Fruit fly (Drosophila melanogaster) whole organism, embryonic: ENCODE measurements around the gene GABPI.

ENCODE experiments used
- Ada2b ChIP-seq: fragments of 200-800 bp; sonication (Bioruptor generic); IDR thresholded peaks from 2 replicates; pipeline ENCODE4 v1.3.6; 2022; ENCODE audit warnings: missing biosample characterization, missing genetic modification characterization
- Bdp1 ChIP-seq: fragments of 200-800 bp; sonication (Bioruptor generic); optimal IDR thresholded peaks from 3 replicates; lab custom pipeline; 2016; ENCODE audit warnings: missing biosample characterization, missing genetic modification characterization
- CG10267 ChIP-seq: fragments of 200-800 bp; sonication (Bioruptor generic); optimal IDR thresholded peaks from 2 replicates; lab custom pipeline; 2018; ENCODE audit warnings: missing biosample characterization, mild to moderate bottlenecking, missing genetic modification characterization, moderate library complexity
- CG10274 ChIP-seq: fragments of 200-800 bp; sonication (Bioruptor generic); optimal IDR thresholded peaks from 3 replicates; lab custom pipeline; 2017; ENCODE audit warnings: missing biosample characterization, mild to moderate bottlenecking, missing genetic modification characterization
- CG10654 ChIP-seq: fragments of 200-800 bp; sonication (Bioruptor generic); optimal IDR thresholded peaks from 2 replicates; lab custom pipeline; 2016; ENCODE audit warnings: missing biosample characterization, missing genetic modification characterization
- CG11398 ChIP-seq: fragments of 200-800 bp; sonication (Bioruptor generic); optimal IDR thresholded peaks from 2 replicates; lab custom pipeline; 2016; ENCODE audit warnings: missing biosample characterization, missing genetic modification characterization
- CG11456 ChIP-seq: fragments of 200-800 bp; sonication (Bioruptor generic); IDR thresholded peaks from 3 replicates; pipeline ENCODE4 v1.3.6; 2022; ENCODE audit warnings: missing biosample characterization, missing genetic modification characterization
- CG11504 ChIP-seq: fragments of 200-800 bp; sonication (Bioruptor generic); optimal IDR thresholded peaks from 3 replicates; lab custom pipeline; 2019; ENCODE audit warnings: missing biosample characterization, mild to moderate bottlenecking, missing genetic modification characterization, moderate library complexity
- CG12071 ChIP-seq: fragments of 200-800 bp; sonication (Bioruptor generic); optimal IDR thresholded peaks from 3 replicates; lab custom pipeline; 2018; ENCODE audit warnings: missing biosample characterization, mild to moderate bottlenecking, missing genetic modification characterization
- CG1233 ChIP-seq: fragments of 200-800 bp; sonication (Bioruptor generic); optimal IDR thresholded peaks from 4 replicates; lab custom pipeline; 2018; ENCODE audit warnings: missing biosample characterization, mild to moderate bottlenecking, missing genetic modification characterization
- CG13624 ChIP-seq: fragments of 200-800 bp; sonication (Bioruptor generic); optimal IDR thresholded peaks from 2 replicates; lab custom pipeline; 2016; ENCODE audit warnings: missing biosample characterization, missing genetic modification characterization
- CG15269 ChIP-seq: fragments of 200-800 bp; sonication (Bioruptor generic); optimal IDR thresholded peaks from 2 replicates; lab custom pipeline; 2018; ENCODE audit warnings: missing biosample characterization, mild to moderate bottlenecking, missing genetic modification characterization, moderate library complexity
- CG1529 ChIP-seq: fragments of 200-800 bp; sonication (Bioruptor generic); optimal IDR thresholded peaks from 3 replicates; lab custom pipeline; 2018; ENCODE audit warnings: missing biosample characterization, missing genetic modification characterization
- CG15479 ChIP-seq: fragments of 200-800 bp; sonication (Bioruptor generic); optimal IDR thresholded peaks from 3 replicates; lab custom pipeline; 2019; ENCODE audit warnings: missing biosample characterization, mild to moderate bottlenecking, missing genetic modification characterization, moderate library complexity
- CG16779 ChIP-seq: fragments of 200-800 bp; sonication (Bioruptor generic); IDR thresholded peaks from 2 replicates; pipeline ENCODE4 v1.3.6; 2022; ENCODE audit warnings: missing biosample characterization, missing genetic modification characterization
- CG17568 ChIP-seq: fragments of 200-800 bp; sonication (Bioruptor generic); optimal IDR thresholded peaks from 2 replicates; lab custom pipeline; 2018; ENCODE audit warnings: missing biosample characterization, mild to moderate bottlenecking, missing genetic modification characterization, moderate library complexity
- CG18262 ChIP-seq: fragments of 200-800 bp; optimal IDR thresholded peaks from 3 replicates; lab custom pipeline; 2019; ENCODE audit warnings: missing biosample characterization, mild to moderate bottlenecking, missing genetic modification characterization, moderate library complexity
- CG2712 ChIP-seq: fragments of 200-800 bp; optimal IDR thresholded peaks from 3 replicates; lab custom pipeline; 2019; ENCODE audit warnings: missing biosample characterization, mild to moderate bottlenecking, missing genetic modification characterization, moderate library complexity
- CG32532 ChIP-seq: fragments of 200-800 bp; sonication (Bioruptor generic); IDR thresholded peaks from 2 replicates; pipeline ENCODE4 v1.3.6; 2022; ENCODE audit warnings: missing biosample characterization, missing genetic modification characterization
- CG4360 ChIP-seq: fragments of 200-800 bp; sonication (Bioruptor generic); IDR thresholded peaks from 2 replicates; pipeline ENCODE4 v1.3.6; 2022; ENCODE audit warnings: missing biosample characterization, missing genetic modification characterization
- CG4424 ChIP-seq: fragments of 200-800 bp; sonication (Bioruptor generic); optimal IDR thresholded peaks from 3 replicates; lab custom pipeline; 2016; ENCODE audit warnings: missing biosample characterization, missing genetic modification characterization
- CG6765 ChIP-seq: fragments of 200-800 bp; sonication (Bioruptor generic); optimal IDR thresholded peaks from 3 replicates; lab custom pipeline; 2017; ENCODE audit warnings: missing biosample characterization, mild to moderate bottlenecking, missing genetic modification characterization
- CG6813 ChIP-seq: fragments of 200-800 bp; sonication (Bioruptor generic); optimal IDR thresholded peaks from 2 replicates; lab custom pipeline; 2017; ENCODE audit warnings: missing biosample characterization, missing genetic modification characterization, mild to moderate bottlenecking, moderate library complexity, missing genetic modification reagents
- CG8359 ChIP-seq: fragments of 200-800 bp; sonication (Bioruptor generic); optimal IDR thresholded peaks from 2 replicates; lab custom pipeline; 2017; ENCODE audit warnings: missing biosample characterization, mild to moderate bottlenecking, missing genetic modification characterization, borderline replicate concordance
- CG9215 ChIP-seq: fragments of 200-800 bp; sonication (Bioruptor generic); IDR thresholded peaks from 2 replicates; pipeline ENCODE4 v1.3.6; 2022; ENCODE audit warnings: missing biosample characterization, missing genetic modification characterization
- Dad ChIP-seq: fragments of 200-800 bp; sonication (Bioruptor generic); optimal IDR thresholded peaks from 3 replicates; lab custom pipeline; 2016; ENCODE audit warnings: missing biosample characterization, missing genetic modification characterization
- Fer2 ChIP-seq: fragments of 200-800 bp; sonication (Bioruptor generic); optimal IDR thresholded peaks from 2 replicates; lab custom pipeline; 2018; ENCODE audit warnings: missing biosample characterization, mild to moderate bottlenecking, missing genetic modification characterization, moderate library complexity
- Meics ChIP-seq: fragments of 200-800 bp; sonication (Bioruptor generic); optimal IDR thresholded peaks from 2 replicates; lab custom pipeline; 2017; ENCODE audit warnings: missing biosample characterization, mild to moderate bottlenecking, missing genetic modification characterization
- Mes4 ChIP-seq: fragments of 200-800 bp; sonication (Bioruptor generic); optimal IDR thresholded peaks from 2 replicates; lab custom pipeline; 2016; ENCODE audit warnings: missing biosample characterization, missing genetic modification characterization
- Myb ChIP-seq: fragments of 200-800 bp; sonication (Bioruptor generic); optimal IDR thresholded peaks from 2 replicates; lab custom pipeline; 2016; ENCODE audit warnings: missing biosample characterization, missing genetic modification characterization
- Poxn ChIP-seq: fragments of 200-800 bp; sonication (Bioruptor generic); IDR thresholded peaks from 2 replicates; pipeline ENCODE4 v1.3.6; 2022; ENCODE audit warnings: missing biosample characterization, missing genetic modification characterization
- Side ChIP-seq: fragments of 200-800 bp; sonication (Bioruptor generic); optimal IDR thresholded peaks from 2 replicates; lab custom pipeline; 2016; ENCODE audit warnings: missing biosample characterization, missing genetic modification characterization
- Xrp1 ChIP-seq: fragments of 200-800 bp; sonication (Bioruptor generic); IDR thresholded peaks from 2 replicates; pipeline ENCODE4 v1.3.6; 2022; ENCODE audit warnings: missing biosample characterization, missing genetic modification characterization
- ac ChIP-seq: fragments of 200-800 bp; sonication (Bioruptor generic); optimal IDR thresholded peaks from 3 replicates; lab custom pipeline; 2017; ENCODE audit warnings: missing biosample characterization, mild to moderate bottlenecking, missing genetic modification characterization
- ap ChIP-seq: fragments of 200-800 bp; sonication (Bioruptor generic); IDR thresholded peaks from 2 replicates; pipeline ENCODE4 v1.3.6; 2022; ENCODE audit warnings: missing biosample characterization, missing genetic modification characterization
- chn ChIP-seq: fragments of 200-800 bp; sonication (Bioruptor generic); optimal IDR thresholded peaks from 2 replicates; lab custom pipeline; 2016; ENCODE audit warnings: missing biosample characterization, missing genetic modification characterization
- dati ChIP-seq: fragments of 200-800 bp; sonication (Bioruptor generic); IDR thresholded peaks from 2 replicates; pipeline ENCODE4 v1.3.6; 2022; ENCODE audit warnings: missing biosample characterization, missing genetic modification characterization
- esg ChIP-seq: fragments of 200-800 bp; sonication (Bioruptor generic); conservative IDR thresholded peaks from 2 replicates; pipeline ENCODE4 v1.3.6; 2022; ENCODE audit warnings: missing biosample characterization, missing genetic modification characterization
- eyg ChIP-seq: fragments of 200-800 bp; sonication (Bioruptor generic); optimal IDR thresholded peaks from 3 replicates; lab custom pipeline; 2016; ENCODE audit warnings: missing biosample characterization, missing genetic modification characterization
- grau ChIP-seq: fragments of 200-800 bp; optimal IDR thresholded peaks from 3 replicates; lab custom pipeline; 2019; ENCODE audit warnings: missing biosample characterization, mild to moderate bottlenecking, missing genetic modification characterization, moderate library complexity
- gsb-n ChIP-seq: fragments of 200-800 bp; sonication (Bioruptor generic); optimal IDR thresholded peaks from 3 replicates; lab custom pipeline; 2018; ENCODE audit warnings: missing biosample characterization, mild to moderate bottlenecking, missing genetic modification characterization
- hkb ChIP-seq, 2 experiments: fragments of 200-800 bp in 1 of 2; fragments of >200 bp in 1 of 2; sonication (Bioruptor generic) in 1 of 2; IDR thresholded peaks in 1 of 2; optimal IDR thresholded peaks in 1 of 2; 2 replicates each; pipeline versions ENCODE4 v1.3.6 to Lab custom; 2017 to 2022; ENCODE audit warnings: missing biosample characterization in 1 of 2, missing genetic modification characterization in 1 of 2
- hth ChIP-seq: fragments of >200 bp; optimal IDR thresholded peaks from 2 replicates; lab custom pipeline; 2017; ENCODE audit warnings: inconsistent platforms
- mam ChIP-seq: fragments of 200-800 bp; sonication (Bioruptor generic); optimal IDR thresholded peaks from 3 replicates; lab custom pipeline; 2016; ENCODE audit warnings: missing biosample characterization, missing genetic modification characterization
- mirr ChIP-seq: fragments of 200-800 bp; sonication (Bioruptor generic); optimal IDR thresholded peaks from 3 replicates; lab custom pipeline; 2018; ENCODE audit warnings: missing biosample characterization, mild to moderate bottlenecking, missing genetic modification characterization
- psq ChIP-seq: fragments of 200-800 bp; sonication (Bioruptor generic); optimal IDR thresholded peaks from 2 replicates; lab custom pipeline; 2017; ENCODE audit warnings: missing biosample characterization, missing genetic modification characterization
- pzg ChIP-seq: fragments of 200-800 bp; sonication (Bioruptor generic); optimal IDR thresholded peaks from 3 replicates; lab custom pipeline; 2018; ENCODE audit warnings: missing biosample characterization, mild to moderate bottlenecking, missing genetic modification characterization, moderate library complexity
- sens-2 ChIP-seq: fragments of 200-800 bp; sonication (Bioruptor generic); IDR thresholded peaks from 2 replicates; pipeline ENCODE4 v1.3.6; 2022; ENCODE audit warnings: missing biosample characterization, missing genetic modification characterization
- tup ChIP-seq: fragments of 200-800 bp; sonication (Bioruptor generic); optimal IDR thresholded peaks from 2 replicates; lab custom pipeline; 2016; ENCODE audit warnings: missing biosample characterization, mild to moderate bottlenecking, missing genetic modification characterization, moderate library complexity
- tx ChIP-seq: fragments of 200-800 bp; sonication (Bioruptor generic); optimal IDR thresholded peaks from 2 replicates; lab custom pipeline; 2016; ENCODE audit warnings: missing biosample characterization, missing genetic modification characterization
- vvl ChIP-seq: fragments of 200-800 bp; sonication (Bioruptor generic); IDR thresholded peaks from 2 replicates; pipeline ENCODE4 v1.3.6; 2022; ENCODE audit warnings: missing biosample characterization, missing genetic modification characterization

Gene GABPI

dm6 chr2L:3041918-3042615 lies 11.7 kb downstream of the GABPI start, which contains the start of gene CG17261 (continued):
- no peak for TF ChIP-seq esg (GFP tag; lab: Robert Waterston, UW)
- TF ChIP-seq CG17568 (GFP tag; lab: Kevin White, UChicago), result peak; percentile 4
- TF ChIP-seq CG4360 (GFP tag; lab: Robert Waterston, UW), result no peak
- TF ChIP-seq grau (tag; lab: Kevin White, UChicago), result peak; percentile 49
- TF ChIP-seq CG11456 (GFP tag; lab: Robert Waterston, UW), result peak; percentile 60; the same call in 1 of the 3 replicates
- TF ChIP-seq mirr (GFP tag; lab: Kevin White, UChicago), result peak; percentile 58
- no peak for TF ChIP-seq pzg (GFP tag; lab: Kevin White, UChicago)
- TF ChIP-seq mam (GFP tag; lab: Kevin White, UChicago), result peak; percentile 59
- TF ChIP-seq CG10654 (GFP tag; lab: Kevin White, UChicago), result no peak
- peak; percentile 30; the same call in 1 of the 2 replicates for TF ChIP-seq vvl
- TF ChIP-seq CG32532 (GFP tag; lab: Robert Waterston, UW), result peak; percentile 75
- no peak for TF ChIP-seq Poxn
- peak; percentile 62 for TF ChIP-seq Meics
- TF ChIP-seq hth (lab: Kevin White, UChicago), result no peak
- TF ChIP-seq Side (GFP tag; lab: Kevin White, UChicago), result peak; percentile 40
- no peak for TF ChIP-seq gsb-n (tag; lab: Kevin White, UChicago)
- no peak for TF ChIP-seq Mes4 (GFP tag; lab: Kevin White, UChicago)
- TF ChIP-seq Xrp1 (GFP tag; lab: Robert Waterston, UW), result no peak
- TF ChIP-seq CG1529 (GFP tag; lab: Kevin White, UChicago), result no peak
- no peak for TF ChIP-seq dati
- TF ChIP-seq CG4424, result no peak
- no peak for TF ChIP-seq CG8359
- no peak for TF ChIP-seq CG6765
- peak; percentile 55 for TF ChIP-seq CG15269 (tag; lab: Kevin White, UChicago)
- peak; percentile 5 for TF ChIP-seq tx (GFP tag; lab: Kevin White, UChicago)
- no peak for TF ChIP-seq eyg (GFP tag; lab: Kevin White, UChicago)
- TF ChIP-seq CG13624, result peak; percentile 38
- peak; percentile 4 for TF ChIP-seq CG18262 (tag; lab: Kevin White, UChicago)
- TF ChIP-seq CG12071 (GFP tag; lab: Kevin White, UChicago), result peak; percentile 23
- no peak for TF ChIP-seq Ada2b (GFP tag; lab: Robert Waterston, UW)
- no peak for TF ChIP-seq ac (GFP tag; lab: Kevin White, UChicago)
- no peak for TF ChIP-seq CG10274 (GFP tag; lab: Kevin White, UChicago)
- TF ChIP-seq CG15479 (GFP tag; lab: Kevin White, UChicago), result no peak
- no peak for TF ChIP-seq chn (GFP tag; lab: Kevin White, UChicago)
- peak; percentile 38 for TF ChIP-seq CG11504 (tag; lab: Kevin White, UChicago)
- TF ChIP-seq ap (GFP tag; lab: Robert Waterston, UW), result no peak
- TF ChIP-seq Dad (GFP tag; lab: Kevin White, UChicago), result no peak
- TF ChIP-seq CG6813 (GFP tag; lab: Kevin White, UChicago), result no peak
- peak; percentile 31 for TF ChIP-seq Myb (GFP tag; lab: Kevin White, UChicago)
- TF ChIP-seq psq (GFP tag; lab: Kevin White, UChicago), result no peak
- no peak for TF ChIP-seq CG11398
- no peak for TF ChIP-seq Fer2 (tag; lab: Kevin White, UChicago)
- TF ChIP-seq tup, result no peak
- TF ChIP-seq CG1233 (GFP tag; lab: Kevin White, UChicago), result peak; percentile 8
- TF ChIP-seq sens-2, result no peak
- no peak for TF ChIP-seq CG2712 (tag; lab: Kevin White, UChicago)
- no peak for TF ChIP-seq hkb (optimal IDR thresholded peaks at IDR 0.05; lab: Kevin White, UChicago)
- TF ChIP-seq hkb (GFP tag; IDR thresholded peaks at IDR 0.05; lab: Robert Waterston, UW), result no peak
- TF ChIP-seq CG10267 (tag; lab: Kevin White, UChicago), result no peak
- TF ChIP-seq CG9215 (GFP tag; lab: Robert Waterston, UW), result no peak
- no peak for TF ChIP-seq CG16779
- no peak for TF ChIP-seq Bdp1 (GFP tag; lab: Kevin White, UChicago)
